Worm (Caenorhabditis elegans) whole organism, early embryonic: ENCODE results near the gene dmsr-12.

Experiments
- ama-1 ChIP-seq: fragments of 150-350 bp; optimal IDR thresholded peaks from 2 replicates; lab custom pipeline; 2014
- ceh-36 ChIP-seq: sonication (generic microtip); optimal IDR thresholded peaks from 2 replicates; lab custom pipeline; 2016; ENCODE audit warnings: missing genetic modification characterization, inconsistent platforms, missing compliant biosample characterization
- hmg-4 ChIP-seq: fragments of 200-800 bp; sonication (Bioruptor generic); optimal IDR thresholded peaks from 2 replicates; lab custom pipeline; 2018; ENCODE audit warnings: mild to moderate bottlenecking, missing genetic modification characterization, missing compliant biosample characterization
- hnd-1 ChIP-seq: sonication (generic microtip); optimal IDR thresholded peaks from 2 replicates; lab custom pipeline; 2016; ENCODE audit warnings: missing genetic modification characterization, missing compliant biosample characterization
- sea-1 ChIP-seq: fragments of 200-800 bp; sonication (Bioruptor generic); conservative IDR thresholded peaks from 2 replicates; pipeline ENCODE4 v1.3.6; 2022; ENCODE audit warnings: missing genetic modification characterization, missing compliant biosample characterization
- tbx-37 ChIP-seq: fragments of 200-800 bp; sonication (Bioruptor generic); conservative IDR thresholded peaks from 2 replicates; pipeline ENCODE4 v1.3.6; 2022; ENCODE audit warnings: missing genetic modification reagents, missing genetic modification characterization, missing compliant biosample characterization

- TF ChIP-seq tbx-37 (no peak), hnd-1 (tag; lab: Kevin White, UChicago) (no peak), sea-1 (0 out of 2 replicates have a peak, but pooled peaks have one; percentile 7), ceh-36 (tag; lab: Kevin White, UChicago) (no peak), ama-1 (lab: Kevin White, UChicago) (no peak), hmg-4 (GFP tag; lab: Kevin White, UChicago) (no peak)
Observed at ce11 chrV:6831539-6831938, 25.3 kb upstream of the dmsr-12 start.
